Fruit fly (Drosophila melanogaster) whole organism, prepupa: Measurements from ENCODE around the gene Kah.

Source experiments
- Blimp-1 ChIP-seq: fragments of 200-800 bp; sonication (Bioruptor generic); optimal IDR thresholded peaks from 3 replicates; lab custom pipeline; 2017; ENCODE audit warnings: missing biosample characterization, missing genetic modification characterization, mild to moderate bottlenecking, moderate library complexity, missing genetic modification reagents
- CG10631 ChIP-seq: fragments of 200-800 bp; sonication (Bioruptor generic); optimal IDR thresholded peaks from 2 replicates; lab custom pipeline; 2016; ENCODE audit warnings: missing biosample characterization, missing genetic modification characterization
- CG10669 ChIP-seq: fragments of 200-800 bp; sonication (Bioruptor generic); optimal IDR thresholded peaks from 3 replicates; lab custom pipeline; 2018; ENCODE audit warnings: missing biosample characterization, mild to moderate bottlenecking, missing genetic modification characterization, moderate library complexity
- CG11294 ChIP-seq: fragments of 200-800 bp; sonication (Bioruptor generic); IDR thresholded peaks from 2 replicates; pipeline ENCODE4 v1.3.6; 2022; ENCODE audit warnings: missing biosample characterization, missing genetic modification characterization
- CG11762 ChIP-seq: fragments of 200-800 bp; sonication (Bioruptor generic); optimal IDR thresholded peaks from 3 replicates; lab custom pipeline; 2016; ENCODE audit warnings: missing biosample characterization, missing genetic modification characterization; ENCODE audit not compliant: insufficient read depth
- CG11902 ChIP-seq: fragments of 200-800 bp; sonication (Bioruptor generic); optimal IDR thresholded peaks from 3 replicates; lab custom pipeline; 2016; ENCODE audit warnings: missing biosample characterization, missing genetic modification characterization
- CG15336 ChIP-seq: fragments of 200-800 bp; sonication (Bioruptor generic); IDR thresholded peaks from 2 replicates; pipeline ENCODE4 v1.3.6; 2022; ENCODE audit warnings: missing biosample characterization, missing genetic modification characterization
- CG16779 ChIP-seq: fragments of 200-800 bp; sonication (Bioruptor generic); optimal IDR thresholded peaks from 3 replicates; lab custom pipeline; 2017; ENCODE audit warnings: missing biosample characterization, mild to moderate bottlenecking, missing genetic modification characterization
- CG31627 ChIP-seq: fragments of 200-800 bp; sonication (Bioruptor generic); optimal IDR thresholded peaks from 3 replicates; lab custom pipeline; 2016; ENCODE audit warnings: missing biosample characterization, missing genetic modification characterization
- CG32006 ChIP-seq: fragments of 200-800 bp; sonication (Bioruptor generic); optimal IDR thresholded peaks from 3 replicates; lab custom pipeline; 2017; ENCODE audit warnings: missing biosample characterization, mild to moderate bottlenecking, missing genetic modification characterization
- CG4318 ChIP-seq: fragments of 200-800 bp; sonication (Bioruptor generic); optimal IDR thresholded peaks from 3 replicates; lab custom pipeline; 2017; ENCODE audit warnings: missing biosample characterization, mild to moderate bottlenecking, missing genetic modification characterization
- CG6276 ChIP-seq: fragments of 200-800 bp; sonication (Bioruptor generic); optimal IDR thresholded peaks from 2 replicates; lab custom pipeline; 2017; ENCODE audit warnings: missing biosample characterization, mild to moderate bottlenecking, missing genetic modification characterization
- CG6808 ChIP-seq: fragments of 200-800 bp; sonication (Bioruptor generic); optimal IDR thresholded peaks from 3 replicates; lab custom pipeline; 2017; ENCODE audit warnings: missing biosample characterization, missing genetic modification characterization, mild to moderate bottlenecking, moderate library complexity, missing genetic modification reagents
- CG7368 ChIP-seq: fragments of 200-800 bp; sonication (Bioruptor generic); optimal IDR thresholded peaks from 3 replicates; lab custom pipeline; 2016; ENCODE audit warnings: missing biosample characterization, missing genetic modification characterization
- CG8119 ChIP-seq: fragments of 200-800 bp; sonication (Bioruptor generic); IDR thresholded peaks from 3 replicates; pipeline ENCODE4 v1.3.6; 2022; ENCODE audit warnings: missing biosample characterization, missing genetic modification characterization
- CG8319 ChIP-seq: fragments of 200-800 bp; sonication (Bioruptor generic); optimal IDR thresholded peaks from 3 replicates; lab custom pipeline; 2016; ENCODE audit warnings: missing biosample characterization, missing genetic modification characterization
- CG8632 ChIP-seq: fragments of 200-800 bp; sonication (Bioruptor generic); optimal IDR thresholded peaks from 3 replicates; lab custom pipeline; 2016; ENCODE audit warnings: missing biosample characterization, missing genetic modification characterization
- CG9139 ChIP-seq: fragments of 200-800 bp; sonication (Bioruptor generic); optimal IDR thresholded peaks from 3 replicates; lab custom pipeline; 2017; ENCODE audit warnings: missing biosample characterization, mild to moderate bottlenecking, missing genetic modification characterization
- Eip75B ChIP-seq: fragments of 200-800 bp; sonication (Bioruptor generic); optimal IDR thresholded peaks from 3 replicates; lab custom pipeline; 2016; ENCODE audit warnings: missing biosample characterization, missing genetic modification characterization
- Eip93F ChIP-seq: fragments of 200-800 bp; sonication (Bioruptor generic); optimal IDR thresholded peaks from 2 replicates; lab custom pipeline; 2016; ENCODE audit warnings: missing biosample characterization, mild to moderate bottlenecking, missing genetic modification characterization
- Ets21C ChIP-seq: fragments of 200-800 bp; sonication (Bioruptor generic); optimal IDR thresholded peaks from 3 replicates; lab custom pipeline; 2016; ENCODE audit warnings: missing biosample characterization, missing genetic modification characterization
- Gug ChIP-seq: fragments of 200-800 bp; sonication (Bioruptor generic); IDR thresholded peaks from 2 replicates; pipeline ENCODE4 v1.3.6; 2022; ENCODE audit warnings: missing biosample characterization, missing genetic modification characterization
- Hr38 ChIP-seq: sonication (Bioruptor generic); optimal IDR thresholded peaks from 2 replicates; lab custom pipeline; 2016; ENCODE audit warnings: missing biosample characterization, missing genetic modification characterization
- Hr39 ChIP-seq: fragments of 200-800 bp; sonication (Bioruptor generic); optimal IDR thresholded peaks from 2 replicates; lab custom pipeline; 2016; ENCODE audit warnings: missing biosample characterization, missing genetic modification characterization
- Hr4 ChIP-seq: fragments of 200-800 bp; sonication (Bioruptor generic); optimal IDR thresholded peaks from 3 replicates; lab custom pipeline; 2016; ENCODE audit warnings: missing biosample characterization, missing genetic modification characterization
- Lpt ChIP-seq: fragments of 200-800 bp; sonication (Bioruptor generic); optimal IDR thresholded peaks from 3 replicates; lab custom pipeline; 2016; ENCODE audit warnings: missing biosample characterization, missing genetic modification characterization
- Met ChIP-seq: fragments of 200-800 bp; sonication (Bioruptor generic); optimal IDR thresholded peaks from 3 replicates; lab custom pipeline; 2016; ENCODE audit warnings: missing biosample characterization, missing genetic modification characterization
- Sox102F ChIP-seq: fragments of 200-800 bp; sonication (Bioruptor generic); optimal IDR thresholded peaks from 2 replicates; lab custom pipeline; 2016; ENCODE audit warnings: missing biosample characterization, mild to moderate bottlenecking, missing genetic modification characterization
- acj6 ChIP-seq: fragments of 200-800 bp; sonication (Bioruptor generic); optimal IDR thresholded peaks from 3 replicates; lab custom pipeline; 2016; ENCODE audit warnings: missing biosample characterization, missing genetic modification characterization
- dac ChIP-seq: fragments of 200-800 bp; sonication (Bioruptor generic); optimal IDR thresholded peaks from 2 replicates; lab custom pipeline; 2017; ENCODE audit warnings: missing biosample characterization, mild to moderate bottlenecking, missing genetic modification characterization
- dsx ChIP-seq: fragments of 200-800 bp; optimal IDR thresholded peaks from 3 replicates; lab custom pipeline; 2019; ENCODE audit warnings: missing biosample characterization, mild to moderate bottlenecking, missing genetic modification characterization, moderate library complexity; ENCODE audit not compliant: poor library complexity, severe bottlenecking
- esn ChIP-seq: fragments of 200-800 bp; sonication (Bioruptor generic); optimal IDR thresholded peaks from 2 replicates; lab custom pipeline; 2016; ENCODE audit warnings: missing biosample characterization, mild to moderate bottlenecking, missing genetic modification characterization, moderate library complexity
- fd59A ChIP-seq: fragments of 200-800 bp; sonication (Bioruptor generic); optimal IDR thresholded peaks from 2 replicates; lab custom pipeline; 2017; ENCODE audit warnings: missing biosample characterization, mild to moderate bottlenecking, missing genetic modification characterization, missing genetic modification reagents
- fd85E ChIP-seq: fragments of 200-800 bp; sonication (Bioruptor generic); optimal IDR thresholded peaks from 3 replicates; lab custom pipeline; 2016; ENCODE audit warnings: missing biosample characterization, missing genetic modification characterization
- fkh ChIP-seq: fragments of 200-800 bp; sonication (Bioruptor generic); optimal IDR thresholded peaks from 3 replicates; lab custom pipeline; 2017; ENCODE audit warnings: missing biosample characterization, mild to moderate bottlenecking, missing genetic modification characterization, moderate library complexity
- net ChIP-seq: fragments of 200-800 bp; sonication (Bioruptor generic); optimal IDR thresholded peaks from 3 replicates; lab custom pipeline; 2016; ENCODE audit warnings: missing biosample characterization, missing genetic modification characterization
- pdm3 ChIP-seq: fragments of 200-800 bp; sonication (Bioruptor generic); optimal IDR thresholded peaks from 3 replicates; lab custom pipeline; 2016; ENCODE audit warnings: missing biosample characterization, missing genetic modification characterization
- salr ChIP-seq, 2 experiments: fragments of 200-800 bp; sonication (Bioruptor generic); optimal IDR thresholded peaks; 3 replicates each; lab custom pipeline; 2016 to 2018; ENCODE audit warnings: missing biosample characterization in 2 of 2, missing genetic modification characterization in 2 of 2, mild to moderate bottlenecking in 1 of 2
- ss ChIP-seq, 2 experiments: fragments of 200-800 bp; sonication (Bioruptor generic); optimal IDR thresholded peaks; 2 replicates in 1 of 2; 3 replicates in 1 of 2; lab custom pipeline; 2017 to 2018; ENCODE audit warnings: mild to moderate bottlenecking in 2 of 2, missing biosample characterization in 2 of 2, missing genetic modification characterization in 2 of 2, moderate library complexity in 1 of 2
- svp ChIP-seq: fragments of 200-800 bp; sonication (Bioruptor generic); peaks from one replicate; lab custom pipeline; 2016; ENCODE audit warnings: missing biosample characterization, missing genetic modification characterization
- topi ChIP-seq: fragments of 200-800 bp; sonication (Bioruptor generic); optimal IDR thresholded peaks from 3 replicates; lab custom pipeline; 2016; ENCODE audit warnings: missing biosample characterization, missing genetic modification characterization

The Kah gene

DNA sequence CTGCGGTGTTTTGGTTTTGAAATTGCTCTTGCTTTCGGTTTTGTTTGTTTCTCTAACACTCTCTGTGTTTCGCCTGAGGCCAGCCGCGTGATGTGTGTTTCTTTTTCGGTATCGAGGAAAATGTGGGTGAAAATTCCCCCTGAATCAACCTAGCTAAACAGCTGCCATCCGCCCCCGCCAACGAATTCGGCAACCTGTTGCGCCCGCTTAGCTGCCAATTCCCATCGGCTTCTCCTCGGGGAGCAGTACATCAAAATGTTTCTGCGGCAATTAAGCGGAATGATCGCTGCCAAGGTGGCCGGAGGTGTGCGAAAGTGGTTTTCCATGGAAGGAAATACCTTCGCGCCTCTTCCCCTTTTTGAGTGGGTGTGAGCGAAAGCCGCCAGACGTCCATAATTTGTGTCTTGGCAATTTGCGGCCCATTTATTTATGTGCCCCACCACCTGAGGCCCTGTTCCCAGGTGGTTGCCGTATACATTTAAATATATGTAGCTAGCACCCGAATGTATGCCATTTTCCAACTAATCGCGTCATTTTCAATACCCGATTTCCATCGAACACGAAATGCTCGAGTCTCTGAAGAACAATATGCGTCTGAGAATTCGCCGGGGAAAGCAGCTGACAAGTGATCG lies 2.4 kb downstream of the Kah start:
- no peak for TF ChIP-seq CG10669 (GFP tag; lab: Kevin White, UChicago)
- TF ChIP-seq svp (GFP tag; lab: Kevin White, UChicago): no peak
- TF ChIP-seq CG11762 (GFP tag; lab: Kevin White, UChicago): no peak
- TF ChIP-seq Blimp-1 (GFP tag; lab: Kevin White, UChicago): no peak
- no peak for TF ChIP-seq Hr38 (GFP tag; lab: Kevin White, UChicago)
- no peak for TF ChIP-seq Gug (GFP tag; lab: Robert Waterston, UW)
- no peak for TF ChIP-seq CG11294 (GFP tag; lab: Robert Waterston, UW)
- no peak for TF ChIP-seq acj6
- TF ChIP-seq dac (GFP tag; lab: Kevin White, UChicago): no peak
- TF ChIP-seq CG15336: no peak
- no peak for TF ChIP-seq Met (GFP tag; lab: Kevin White, UChicago)
- TF ChIP-seq Lpt (GFP tag; lab: Kevin White, UChicago): no peak
- TF ChIP-seq fkh: no peak
- TF ChIP-seq Sox102F (GFP tag; lab: Kevin White, UChicago): no peak

- TF ChIP-seq svp (GFP tag; lab: Kevin White, UChicago): peak; percentile 11
- no peak for TF ChIP-seq topi (GFP tag; lab: Kevin White, UChicago)
- TF ChIP-seq, all 60 proteins: peak for 1
Observed at dm6 chr3L:581037-581436, 8.0 kb downstream of the Kah start, which contains the start of gene Ppm1. Gene Ppm1 (plus strand): TSS chr3L:581337.

dm6 chr3L:572940-573339 lies 16.1 kb downstream of the Kah start:
- TF ChIP-seq CG6276 (GFP tag; lab: Kevin White, UChicago): no peak
- no peak for TF ChIP-seq Ets21C (GFP tag; lab: Kevin White, UChicago)

DNA sequence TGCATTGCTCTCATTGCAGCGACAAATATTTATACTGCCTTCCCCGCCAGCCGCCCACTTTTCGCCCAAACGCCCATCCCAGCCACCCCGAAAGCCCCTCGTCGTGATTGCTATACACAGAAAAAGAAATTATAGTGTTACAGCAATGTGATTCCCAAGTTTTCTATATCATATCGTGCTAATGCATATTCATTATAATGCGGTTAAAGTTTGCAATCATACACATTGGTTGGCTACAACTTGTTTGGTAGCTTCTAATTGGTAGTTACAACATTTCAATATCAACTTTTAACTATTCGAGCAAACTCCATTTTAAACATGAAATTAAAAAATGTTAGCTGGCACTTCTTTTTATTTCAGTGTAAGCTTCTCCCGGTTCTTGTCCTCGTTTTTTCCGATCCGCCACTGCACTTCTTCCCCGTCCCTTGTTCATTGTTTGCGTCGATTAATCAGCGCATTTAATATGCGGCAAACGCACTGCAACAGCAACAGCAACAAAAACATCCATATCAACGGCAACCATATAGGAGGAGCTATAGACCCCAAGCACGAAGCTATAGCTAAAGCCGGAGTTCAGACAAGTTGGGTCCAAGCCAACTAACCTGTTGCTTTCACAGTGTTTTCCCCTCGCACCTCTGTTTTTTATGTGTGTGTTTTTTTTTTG lies 23.0 kb downstream of the Kah start:
- peak; percentile 95 for TF ChIP-seq CG32006
- peak; percentile 87 for TF ChIP-seq fd59A
- TF ChIP-seq fd85E (GFP tag; lab: Kevin White, UChicago): peak; percentile 78
- TF ChIP-seq CG11762 (GFP tag; lab: Kevin White, UChicago): peak; percentile 83
- peak; percentile 67 for TF ChIP-seq Blimp-1 (GFP tag; lab: Kevin White, UChicago)
- peak; percentile 67 for TF ChIP-seq CG8319 (GFP tag; lab: Kevin White, UChicago)
- TF ChIP-seq CG10631 (GFP tag; lab: Kevin White, UChicago): peak; percentile 89
- TF ChIP-seq pdm3: peak; percentile 92
- TF ChIP-seq Hr39 (GFP tag; lab: Kevin White, UChicago): peak; percentile 93
- peak; percentile 92 for TF ChIP-seq Met (GFP tag; lab: Kevin White, UChicago)
- TF ChIP-seq CG4318: no peak
- peak; percentile 85 for TF ChIP-seq dac (GFP tag; lab: Kevin White, UChicago)
- peak; percentile 94 for TF ChIP-seq esn (GFP tag; lab: Kevin White, UChicago)
- peak; percentile 83 to 89 for TF ChIP-seq salr (GFP tag; optimal IDR thresholded peaks at IDR 0.05; lab: Kevin White, UChicago)
- peak; percentile 86 for TF ChIP-seq CG6276 (GFP tag; lab: Kevin White, UChicago)
- TF ChIP-seq ss (GFP tag; optimal IDR thresholded peaks at IDR 0.05; lab: Kevin White, UChicago): peak; percentile 79 to 90
- TF ChIP-seq CG11294 (GFP tag; lab: Robert Waterston, UW): peak; percentile 57
- TF ChIP-seq Sox102F (GFP tag; lab: Kevin White, UChicago): peak; percentile 88
- peak; percentile 89 for TF ChIP-seq net (GFP tag; lab: Kevin White, UChicago)
- TF ChIP-seq acj6: peak; percentile 90
- TF ChIP-seq CG6808 (GFP tag; lab: Kevin White, UChicago): peak; percentile 92
- TF ChIP-seq Eip93F (GFP tag; lab: Kevin White, UChicago): peak; percentile 74
- TF ChIP-seq CG7368 (GFP tag; lab: Kevin White, UChicago): peak; percentile 81
- peak; percentile 83 for TF ChIP-seq CG8632
- peak; percentile 67 for TF ChIP-seq Gug (GFP tag; lab: Robert Waterston, UW)
- TF ChIP-seq CG9139 (GFP tag; lab: Kevin White, UChicago): peak; percentile 70
- peak; percentile 93 for TF ChIP-seq topi (GFP tag; lab: Kevin White, UChicago)
- TF ChIP-seq dsx: no peak
- peak; percentile 87 for TF ChIP-seq Ets21C (GFP tag; lab: Kevin White, UChicago)
- peak; percentile 27 for TF ChIP-seq CG16779 (tag; lab: Kevin White, UChicago)
- peak; percentile 93 for TF ChIP-seq Hr4 (GFP tag; lab: Kevin White, UChicago)
- TF ChIP-seq CG10669 (GFP tag; lab: Kevin White, UChicago): peak; percentile 93
- peak; percentile 85 for TF ChIP-seq CG8119
- peak; percentile 86 for TF ChIP-seq CG11902 (GFP tag; lab: Kevin White, UChicago)
- TF ChIP-seq CG31627 (GFP tag; lab: Kevin White, UChicago): peak; percentile 94
- TF ChIP-seq Eip75B (GFP tag; lab: Kevin White, UChicago): peak; percentile 93
